Worm (Caenorhabditis elegans) whole organism, mixed stage, embryonic: Measurements from ENCODE around the gene npp-15.
A peak's percentile ranks its signal among the peaks of the same experiment; 100 is the strongest.

Experiments
- M03D4.4 ChIP-seq: sonication (generic microtip); optimal IDR thresholded peaks from 2 replicates; lab custom pipeline; 2017; ENCODE audit warnings: mild to moderate bottlenecking, missing genetic modification characterization, missing compliant biosample characterization
- bed-3 ChIP-seq: fragments of 200-800 bp; sonication (Bioruptor generic); optimal IDR thresholded peaks from 3 replicates; lab custom pipeline; 2018; ENCODE audit warnings: mild to moderate bottlenecking, missing genetic modification characterization, moderate library complexity, missing compliant biosample characterization
- blmp-1 ChIP-seq: fragments of 150-350 bp; optimal IDR thresholded peaks from 2 replicates; lab custom pipeline; 2014; ENCODE audit warnings: missing biosample characterization, missing genetic modification characterization
- ceh-39 ChIP-seq: fragments of 150-350 bp; optimal IDR thresholded peaks from 2 replicates; lab custom pipeline; 2014; ENCODE audit warnings: missing biosample characterization, missing genetic modification characterization
- ceh-43 ChIP-seq: fragments of 200-800 bp; sonication (Bioruptor generic); optimal IDR thresholded peaks from 2 replicates; lab custom pipeline; 2018; ENCODE audit warnings: mild to moderate bottlenecking, missing genetic modification characterization, moderate library complexity, missing compliant biosample characterization
- ceh-83 ChIP-seq: fragments of 200-800 bp; sonication (Bioruptor generic); optimal IDR thresholded peaks from 2 replicates; lab custom pipeline; 2018; ENCODE audit warnings: mild to moderate bottlenecking, missing genetic modification characterization, missing compliant biosample characterization
- ces-1 ChIP-seq: fragments of 150-350 bp; optimal IDR thresholded peaks from 2 replicates; lab custom pipeline; 2014; ENCODE audit warnings: missing biosample characterization, missing genetic modification reagents, missing genetic modification characterization
- cnd-1 ChIP-seq: fragments of 200-800 bp; sonication (Bioruptor generic); optimal IDR thresholded peaks from 2 replicates; lab custom pipeline; 2018; ENCODE audit warnings: mild to moderate bottlenecking, missing genetic modification characterization, missing compliant biosample characterization
- drap-1 ChIP-seq: fragments of 200-800 bp; sonication (Bioruptor generic); optimal IDR thresholded peaks from 3 replicates; lab custom pipeline; 2018; ENCODE audit warnings: mild to moderate bottlenecking, missing genetic modification characterization, missing compliant biosample characterization
- elt-1 ChIP-seq: sonication (generic microtip); optimal IDR thresholded peaks from 2 replicates; lab custom pipeline; 2017; ENCODE audit warnings: missing genetic modification characterization, mild to moderate bottlenecking, missing compliant biosample characterization, antibody characterized with exemption, moderate library complexity, borderline replicate concordance; ENCODE audit not compliant: insufficient read depth
- flh-1 ChIP-seq: fragments of 200-800 bp; sonication (Bioruptor generic); optimal IDR thresholded peaks from 2 replicates; lab custom pipeline; 2018; ENCODE audit warnings: mild to moderate bottlenecking, missing genetic modification characterization, moderate library complexity, missing compliant biosample characterization
- ham-2 ChIP-seq: fragments of 200-800 bp; sonication (Bioruptor generic); optimal IDR thresholded peaks from 2 replicates; lab custom pipeline; 2018; ENCODE audit warnings: mild to moderate bottlenecking, missing genetic modification characterization, missing compliant biosample characterization
- lin-13 ChIP-seq: fragments of 150-350 bp; optimal IDR thresholded peaks from 2 replicates; lab custom pipeline; 2014; ENCODE audit warnings: missing biosample characterization, missing genetic modification characterization
- lin-32 ChIP-seq: fragments of 200-800 bp; sonication (Bioruptor generic); optimal IDR thresholded peaks from 2 replicates; lab custom pipeline; 2018; ENCODE audit warnings: mild to moderate bottlenecking, missing genetic modification characterization, missing compliant biosample characterization
- lsy-2 ChIP-seq: fragments of 150-350 bp; optimal IDR thresholded peaks from 2 replicates; lab custom pipeline; 2014; ENCODE audit warnings: missing biosample characterization, missing genetic modification characterization
- mab-5 ChIP-seq: fragments of 150-350 bp; optimal IDR thresholded peaks from 2 replicates; lab custom pipeline; 2014; ENCODE audit warnings: missing biosample characterization, missing genetic modification characterization
- mep-1 ChIP-seq: fragments of 150-350 bp; optimal IDR thresholded peaks from 2 replicates; lab custom pipeline; 2017; ENCODE audit warnings: missing biosample characterization, missing genetic modification reagents, missing genetic modification characterization, inconsistent platforms
- mls-2 ChIP-seq: sonication (generic microtip); optimal IDR thresholded peaks from 2 replicates; lab custom pipeline; 2016; ENCODE audit warnings: mild to moderate bottlenecking, missing genetic modification characterization, moderate library complexity, missing compliant biosample characterization
- nhr-12 ChIP-seq: fragments of 150-350 bp; optimal IDR thresholded peaks from 2 replicates; lab custom pipeline; 2014; ENCODE audit warnings: missing biosample characterization, missing genetic modification characterization
- nhr-237 ChIP-seq: fragments of 150-350 bp; optimal IDR thresholded peaks from 2 replicates; lab custom pipeline; 2014; ENCODE audit warnings: missing biosample characterization, missing genetic modification characterization
- nhr-28 ChIP-seq: fragments of 150-350 bp; optimal IDR thresholded peaks from 2 replicates; lab custom pipeline; 2014; ENCODE audit warnings: missing biosample characterization, missing genetic modification characterization
- nhr-76 ChIP-seq: sonication (generic microtip); optimal IDR thresholded peaks from 2 replicates; lab custom pipeline; 2017; ENCODE audit warnings: missing biosample characterization, missing genetic modification characterization
- pha-4 ChIP-seq: fragments of 150-350 bp; optimal IDR thresholded peaks from 2 replicates; lab custom pipeline; 2018; ENCODE audit warnings: missing biosample characterization, missing genetic modification reagents, missing genetic modification characterization
- sem-2 ChIP-seq: fragments of 200-800 bp; sonication (Bioruptor generic); optimal IDR thresholded peaks from 2 replicates; lab custom pipeline; 2018; ENCODE audit warnings: mild to moderate bottlenecking, missing genetic modification characterization, missing compliant biosample characterization
- tbx-8 ChIP-seq: fragments of 200-800 bp; sonication (Bioruptor generic); optimal IDR thresholded peaks from 2 replicates; lab custom pipeline; 2018; ENCODE audit warnings: mild to moderate bottlenecking, missing genetic modification characterization, moderate library complexity, missing compliant biosample characterization
- unc-120 ChIP-seq: sonication (generic microtip); optimal IDR thresholded peaks from 2 replicates; lab custom pipeline; 2017; ENCODE audit warnings: missing genetic modification characterization, missing compliant biosample characterization; ENCODE audit not compliant: poor library complexity, severe bottlenecking
- unc-39 ChIP-seq: fragments of 150-350 bp; optimal IDR thresholded peaks from 2 replicates; lab custom pipeline; 2014; ENCODE audit warnings: missing biosample characterization, missing genetic modification characterization
- unc-62 ChIP-seq: fragments of 150-350 bp; optimal IDR thresholded peaks from 2 replicates; lab custom pipeline; 2014; ENCODE audit warnings: missing biosample characterization, missing genetic modification reagents, missing genetic modification characterization
- zip-8 ChIP-seq: fragments of 150-350 bp; optimal IDR thresholded peaks from 2 replicates; lab custom pipeline; 2014; ENCODE audit warnings: missing biosample characterization, missing genetic modification characterization

Gene npp-15

ce11 chrIII:7946968-7947491 lies 18.2 kb downstream of the npp-15 start, which contains the start of gene gsto-1:
Gene gsto-1, minus strand, starts transcription at chrIII:7947018.
- TF ChIP-seq ces-1 (GFP tag; lab: Kevin White, UChicago) (no peak), unc-120 (tag; lab: Kevin White, UChicago) (no peak), elt-1 (tag; lab: Kevin White, UChicago) (no peak), nhr-12 (no peak), zip-8 (no peak), cnd-1 (no peak), unc-62 (GFP tag; lab: Kevin White, UChicago) (no peak), unc-39 (no peak), mls-2 (tag; lab: Kevin White, UChicago) (no peak), flh-1 (GFP tag; lab: Kevin White, UChicago) (no peak), mep-1 (tag; lab: Kevin White, UChicago) (no peak), drap-1 (GFP tag; lab: Kevin White, UChicago) (no peak), nhr-237 (tag; lab: Kevin White, UChicago) (no peak), nhr-76 (no peak), M03D4.4 (no peak), ham-2 (GFP tag; lab: Kevin White, UChicago) (no peak), nhr-28 (tag; lab: Kevin White, UChicago) (no peak), ceh-43 (GFP tag; lab: Kevin White, UChicago) (no peak), tbx-8 (GFP tag; lab: Kevin White, UChicago) (no peak)

- TF ChIP-seq tbx-8 (GFP tag; lab: Kevin White, UChicago) (no peak), lin-13 (tag; lab: Kevin White, UChicago) (no peak), blmp-1 (no peak), ces-1 (GFP tag; lab: Kevin White, UChicago) (no peak), nhr-237 (tag; lab: Kevin White, UChicago) (no peak), ham-2 (GFP tag; lab: Kevin White, UChicago) (no peak), pha-4 (tag; lab: Kevin White, UChicago) (no peak), lin-32 (GFP tag; lab: Kevin White, UChicago) (no peak)
These were observed 18.8 kb downstream of the npp-15 start for ce11 chrIII:7947677-7948076.

- no peak for TF ChIP-seq ceh-39 (tag; lab: Kevin White, UChicago)
- TF ChIP-seq bed-3 (GFP tag; lab: Kevin White, UChicago): no peak
- TF ChIP-seq, all 35 proteins: peak for 0
These were observed 20.0 kb downstream of the npp-15 start, which contains the start of gene col-90 for ce11 chrIII:7948802-7949201. Gene col-90, plus strand, starts transcription at chrIII:7948838.

- TF ChIP-seq ceh-83 (GFP tag; lab: Kevin White, UChicago) (no peak), mep-1 (tag; lab: Kevin White, UChicago) (no peak), ces-1 (GFP tag; lab: Kevin White, UChicago) (no peak), nhr-12 (no peak), blmp-1 (no peak), unc-62 (GFP tag; lab: Kevin White, UChicago) (no peak), ceh-43 (GFP tag; lab: Kevin White, UChicago) (no peak), mab-5 (tag; lab: Kevin White, UChicago) (no peak), unc-120 (tag; lab: Kevin White, UChicago) (no peak), mls-2 (tag; lab: Kevin White, UChicago) (no peak), elt-1 (tag; lab: Kevin White, UChicago) (no peak), flh-1 (GFP tag; lab: Kevin White, UChicago) (no peak)
These were observed 21.6 kb downstream of the npp-15 start for ce11 chrIII:7950447-7950846.

ce11 chrIII:7952077-7952765 lies 23.4 kb downstream of the npp-15 start, which contains the start of gene C29E4.15:
Gene C29E4.15, plus strand, starts transcription at chrIII:7952623.
- TF ChIP-seq sem-2 (GFP tag; lab: Kevin White, UChicago) (no peak), lsy-2 (tag; lab: Kevin White, UChicago) (peak; percentile 24), mep-1 (tag; lab: Kevin White, UChicago) (peak; percentile 14)
